Fruit fly (Drosophila melanogaster): ENCODE results near the gene CG9917.
A peak's percentile ranks its signal among the peaks of the same experiment; 100 is the strongest.

CG9917 gene

DNA sequence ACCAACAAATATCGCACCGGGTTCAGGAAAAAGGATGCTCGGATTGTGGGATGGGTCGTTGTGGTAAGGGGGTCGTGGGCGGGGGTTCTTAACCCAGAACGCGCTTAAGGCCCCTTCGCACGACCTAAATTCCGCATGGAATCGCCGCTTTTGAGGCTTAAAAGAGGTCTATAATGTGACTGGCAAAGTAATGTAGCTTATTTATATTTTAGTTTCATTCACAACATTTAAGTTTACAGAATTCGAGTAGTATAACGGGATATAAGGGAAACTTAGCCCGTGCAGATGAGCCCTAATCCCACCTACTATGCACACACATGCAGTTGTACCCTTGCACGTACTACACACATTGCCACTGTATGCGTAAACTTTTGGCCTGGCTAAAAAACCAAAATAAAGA is 44.2 kb downstream of the CG9917 start (continued):
- TF ChIP-seq CG18599 (GFP tag; optimal IDR thresholded peaks at IDR 0.05) (peak; percentile 89), CG2199 (GFP tag; IDR thresholded peaks at IDR 0.05) (peak; percentile 74; the same call in 2 of the 3 replicates), CG5953 (GFP tag; IDR thresholded peaks at IDR 0.05) (peak; percentile 74), CG15696 (tag; optimal IDR thresholded peaks at IDR 0.05) (peak; percentile 91), Lim3 (GFP tag; IDR thresholded peaks at IDR 0.05) (no peak), CG17829 (tag; optimal IDR thresholded peaks at IDR 0.05) (peak; percentile 92), sima (GFP tag; optimal IDR thresholded peaks at IDR 0.05) (no peak), grau (tag; optimal IDR thresholded peaks at IDR 0.05) (peak; percentile 84), bbx (GFP tag; IDR thresholded peaks at IDR 0.05; ENCODE audit: partially characterized antibody) (no peak), CG10959 (GFP tag; IDR thresholded peaks at IDR 0.05) (peak; percentile 78), Max (GFP tag; optimal IDR thresholded peaks at IDR 0.05) (peak; percentile 46), ewg (GFP tag; optimal IDR thresholded peaks at IDR 0.05) (peak; percentile 73), CG4424 (GFP tag; optimal IDR thresholded peaks at IDR 0.05) (peak; percentile 81), CG12391 (tag; optimal IDR thresholded peaks at IDR 0.05) (peak; percentile 88), CG7271 (tag; optimal IDR thresholded peaks at IDR 0.05) (peak; percentile 61), pum (GFP tag; optimal IDR thresholded peaks at IDR 0.05) (peak; percentile 16), MTF-1 (GFP tag; optimal IDR thresholded peaks at IDR 0.05; ENCODE audit: borderline replicate concordance) (peak; percentile 83), Hr3 (GFP tag; optimal IDR thresholded peaks at IDR 0.05) (peak; percentile 5), Sox100B (GFP tag; optimal IDR thresholded peaks at IDR 0.05) (peak; percentile 82), CG12071 (GFP tag; optimal IDR thresholded peaks at IDR 0.05) (peak; percentile 85), da (GFP tag; optimal IDR thresholded peaks at IDR 0.05) (no peak), unc-4 (GFP tag; IDR thresholded peaks at IDR 0.05; ENCODE audit: partially characterized antibody) (no peak), Ravus (GFP tag; IDR thresholded peaks at IDR 0.05) (peak; percentile 23), CoRest (tag; optimal IDR thresholded peaks at IDR 0.05) (peak; percentile 80), hkb (optimal IDR thresholded peaks at IDR 0.05) (no peak), hkb (GFP tag; IDR thresholded peaks at IDR 0.05) (peak; percentile 93), pzg (GFP tag; optimal IDR thresholded peaks at IDR 0.05) (no peak), CG13775 (GFP tag; optimal IDR thresholded peaks at IDR 0.05) (peak; percentile 83), YL-1 (GFP tag; optimal IDR thresholded peaks at IDR 0.05) (peak; percentile 51), chif (GFP tag; optimal IDR thresholded peaks at IDR 0.05) (peak; percentile 59 to 78), Myb (GFP tag; optimal IDR thresholded peaks at IDR 0.05) (no peak), gce (GFP tag; IDR thresholded peaks at IDR 0.05) (peak; percentile 84), seq (GFP tag; IDR thresholded peaks at IDR 0.05) (peak; percentile 88), CG12219 (GFP tag; optimal IDR thresholded peaks at IDR 0.05) (peak; percentile 87), tap (tag; optimal IDR thresholded peaks at IDR 0.05) (peak; percentile 83), CG13624 (GFP tag; optimal IDR thresholded peaks at IDR 0.05) (no peak), mld (GFP tag; IDR thresholded peaks at IDR 0.05; ENCODE audit: partially characterized antibody) (no peak), Six4 (GFP tag; optimal IDR thresholded peaks at IDR 0.05) (peak; percentile 67), zen (tag; optimal IDR thresholded peaks at IDR 0.05) (peak; percentile 79), eve (GFP tag; optimal IDR thresholded peaks at IDR 0.05) (peak in 1 of 2 experiments; percentile 92), ssp (GFP tag; IDR thresholded peaks at IDR 0.05) (peak; percentile 29), CG10462 (GFP tag; optimal IDR thresholded peaks at IDR 0.05) (peak; percentile 39), Gug (GFP tag; IDR thresholded peaks at IDR 0.05) (peak; percentile 76), CG5180 (GFP tag; optimal IDR thresholded peaks at IDR 0.05) (peak; percentile 85), CG4820 (GFP tag; optimal IDR thresholded peaks at IDR 0.05) (peak; percentile 71), bowl (GFP tag; IDR thresholded peaks at IDR 0.05) (peak; percentile 43), NFAT (GFP tag; IDR thresholded peaks at IDR 0.05) (peak; percentile 59), Scr (GFP tag; IDR thresholded peaks at IDR 0.05; ENCODE audit: partially characterized antibody) (no peak), CG2712 (tag; optimal IDR thresholded peaks at IDR 0.05) (peak; percentile 93), CG32532 (GFP tag; IDR thresholded peaks at IDR 0.05) (peak; percentile 81), Dek (tag; optimal IDR thresholded peaks at IDR 0.05) (peak; percentile 61)
